Worm (Caenorhabditis elegans) whole organism, L4/young adult: ENCODE measurements around the gene C48D1.9.

Experiments used
- W03F9.2 ChIP-seq: fragments of 150-350 bp; optimal IDR thresholded peaks from 2 replicates; lab custom pipeline; 2014; ENCODE audit warnings: missing biosample characterization, missing genetic modification characterization
- dao-5 ChIP-seq: sonication (generic microtip); optimal IDR thresholded peaks from 2 replicates; lab custom pipeline; 2016; ENCODE audit warnings: missing genotype, missing genetic modification characterization, moderate library complexity, missing compliant biosample characterization
- him-1 ChIP-seq: sonication (generic microtip); optimal IDR thresholded peaks from 2 replicates; lab custom pipeline; 2016; ENCODE audit warnings: missing genotype, missing genetic modification reagents, missing genetic modification characterization, missing compliant biosample characterization

DNA sequence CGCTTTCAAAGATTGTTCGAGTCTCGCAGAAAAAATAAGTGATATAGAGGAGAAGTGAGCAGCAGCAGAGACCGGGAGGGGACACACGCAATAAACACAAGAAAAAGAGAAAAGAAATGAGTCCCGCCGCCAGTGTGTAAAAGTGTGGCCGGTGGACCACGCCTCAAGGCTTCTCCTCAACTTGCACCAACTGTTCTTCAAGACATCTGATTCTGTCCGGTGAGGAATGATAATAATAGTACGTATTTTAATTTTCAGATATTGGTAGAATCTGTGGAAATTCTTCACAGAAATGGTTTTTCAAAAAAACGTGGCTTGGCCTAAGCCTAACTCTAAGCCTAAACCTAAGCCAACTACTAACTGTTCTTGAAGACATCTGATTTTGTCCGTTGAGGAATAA is 30.2 kb downstream of the C48D1.9 start, which contains the start of gene lev-1:
- TF ChIP-seq him-1 (tag; lab: Kevin White, UChicago) (no peak), W03F9.2 (no peak), dao-5 (tag; lab: Kevin White, UChicago) (no peak)
